Worm (Caenorhabditis elegans): ENCODE measurements around the gene thoc-2.
A peak's percentile ranks its signal among the peaks of the same experiment; 100 is the strongest.

Gene thoc-2

DNA sequence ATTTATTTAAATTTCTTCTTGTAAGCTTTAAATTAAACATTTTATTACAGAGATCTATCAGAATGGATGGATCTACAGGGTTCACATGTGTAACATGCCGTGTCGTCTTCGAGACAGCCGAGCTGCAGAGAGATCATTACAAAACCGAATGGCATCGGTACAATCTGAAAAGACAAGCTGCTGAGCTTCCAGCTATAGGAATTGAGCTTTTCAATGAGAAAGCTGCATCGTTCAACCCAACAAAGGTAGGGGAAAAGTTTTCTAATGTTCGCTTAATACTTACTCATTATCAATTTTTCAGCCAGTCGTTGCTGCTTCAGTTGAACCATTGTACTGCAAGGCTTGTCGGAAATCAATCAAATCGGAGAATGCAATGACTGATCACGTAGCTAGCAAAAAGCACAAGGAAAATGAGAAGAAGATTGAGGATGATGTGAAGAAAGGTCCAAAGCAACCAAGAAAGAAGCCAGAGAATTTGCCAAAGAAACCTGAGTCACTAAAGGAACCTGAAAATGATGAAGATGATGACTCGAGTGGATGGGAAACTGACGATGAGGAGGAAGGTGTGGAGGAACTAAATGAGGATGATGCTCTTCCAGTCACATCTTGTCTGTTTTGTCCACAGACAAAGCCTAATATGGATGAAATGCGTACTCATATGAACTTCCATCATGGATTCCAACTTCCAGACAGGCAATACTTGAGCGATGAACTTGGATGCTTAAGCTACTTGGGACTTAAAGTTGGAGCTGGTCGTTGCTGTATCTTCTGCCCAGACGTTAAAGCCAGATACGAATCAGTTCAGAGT is 13.9 kb downstream of the thoc-2 start, which contains the start of gene znf-622:
Gene znf-622, plus strand, starts transcription at position 51 of the 808 bp plus-strand sequence.
- no peak for TF ChIP-seq efl-1 (optimal IDR thresholded peaks at IDR 0.05)
- TF ChIP-seq efl-1 (GFP tag; optimal IDR thresholded peaks at IDR 0.05 in 1 of 2) = peak in 1 of 2 experiments; percentile 75
- no peak for TF ChIP-seq pag-3 (tag; optimal IDR thresholded peaks at IDR 0.05; ENCODE audit: borderline replicate concordance, insufficient read depth)

DNA sequence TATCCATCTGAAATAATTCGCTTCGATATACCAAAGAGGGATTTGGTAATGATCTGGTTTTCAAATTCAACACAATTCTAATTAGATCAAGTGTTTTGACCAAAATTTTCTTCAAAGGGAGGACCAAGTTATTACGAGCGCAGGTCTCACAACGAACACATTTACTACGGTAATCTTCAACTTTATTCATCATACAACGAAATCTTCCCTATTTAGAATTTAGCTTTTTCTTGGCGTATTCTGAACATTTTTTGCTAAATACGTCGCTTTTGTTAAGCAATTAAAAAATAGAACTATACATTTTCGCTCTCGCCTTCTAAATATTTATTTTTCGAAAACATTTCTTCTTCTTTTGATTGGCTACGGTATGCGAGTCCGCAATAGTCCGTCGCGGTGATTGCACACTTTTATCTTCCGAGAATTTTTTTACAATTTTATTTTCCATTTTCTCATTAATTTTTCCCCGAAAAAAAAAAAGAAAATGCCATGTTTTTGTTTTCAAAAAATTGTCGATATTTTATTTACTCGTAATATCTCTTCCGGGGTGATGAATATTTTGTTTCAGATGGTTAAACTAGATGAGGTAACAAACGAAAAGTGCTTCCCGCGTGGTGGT is 15.3 kb downstream of the thoc-2 start, which contains the start of gene let-716:
Gene let-716, plus strand, starts transcription at position 566 of the 616 bp plus-strand sequence.
- TF ChIP-seq nhr-71 (tag; optimal IDR thresholded peaks at IDR 0.05) (peak; percentile 57), unc-30 (tag; optimal IDR thresholded peaks at IDR 0.05) (no peak), swsn-7 (tag; optimal IDR thresholded peaks at IDR 0.05) (peak; percentile 39), fkh-10 (GFP tag; optimal IDR thresholded peaks at IDR 0.05) (no peak), ces-1 (GFP tag; optimal IDR thresholded peaks at IDR 0.05) (no peak), lin-39 (tag; optimal IDR thresholded peaks at IDR 0.05) (no peak), mdl-1 (tag; optimal IDR thresholded peaks at IDR 0.05) (no peak), hlh-4 (tag; optimal IDR thresholded peaks at IDR 0.05) (no peak), elt-2 (tag; optimal IDR thresholded peaks at IDR 0.05) (no peak), lir-3 (tag; optimal IDR thresholded peaks at IDR 0.05; ENCODE audit: poor library complexity) (no peak), xbp-1 (tag; optimal IDR thresholded peaks at IDR 0.05) (no peak), ceh-90 (tag; optimal IDR thresholded peaks at IDR 0.05) (no peak), efl-1 (optimal IDR thresholded peaks at IDR 0.05) (peak; percentile 37 to 39), efl-1 (GFP tag; optimal IDR thresholded peaks at IDR 0.05 in 1 of 2) (peak; percentile 48 to 95), skn-1 (tag; optimal IDR thresholded peaks at IDR 0.05) (no peak), C04F5.9 (tag; optimal IDR thresholded peaks at IDR 0.05) (no peak), nhr-84 (tag; optimal IDR thresholded peaks at IDR 0.05) (no peak), zag-1 (tag; optimal IDR thresholded peaks at IDR 0.05) (no peak), sox-4 (tag; optimal IDR thresholded peaks at IDR 0.05) (no peak), Y116A8C.19 (tag; optimal IDR thresholded peaks at IDR 0.05; ENCODE audit: borderline replicate concordance) (no peak), ztf-4 (tag; optimal IDR thresholded peaks at IDR 0.05) (no peak), efl-3 (GFP tag; optimal IDR thresholded peaks at IDR 0.05) (no peak), unc-130 (tag; optimal IDR thresholded peaks at IDR 0.05) (no peak), nhr-47 (tag; optimal IDR thresholded peaks at IDR 0.05) (peak; percentile 33), tlp-1 (tag; optimal IDR thresholded peaks at IDR 0.05) (no peak), mab-9 (GFP tag; IDR thresholded peaks at IDR 0.05) (no peak), ets-5 (GFP tag; IDR thresholded peaks at IDR 0.05) (no peak), tbx-2 (tag; optimal IDR thresholded peaks at IDR 0.05) (no peak), vab-15 (tag; optimal IDR thresholded peaks at IDR 0.05) (no peak), pqm-1 (tag; optimal IDR thresholded peaks at IDR 0.05) (no peak), nhr-237 (tag; optimal IDR thresholded peaks at IDR 0.05) (no peak), nhr-76 (tag; optimal IDR thresholded peaks at IDR 0.05) (no peak), dpl-1 (GFP tag; optimal IDR thresholded peaks at IDR 0.05) (peak; percentile 17 to 61 (median 44)), nhr-19 (GFP tag; conservative IDR thresholded peaks at IDR 0.05) (no peak), jun-1 (tag; optimal IDR thresholded peaks at IDR 0.05) (no peak), F16B12.6 (tag; optimal IDR thresholded peaks at IDR 0.05) (peak; percentile 89), snpc-4 (tag; optimal IDR thresholded peaks at IDR 0.05) (no peak), nhr-77 (tag; optimal IDR thresholded peaks at IDR 0.05) (no peak), mep-1 (tag; optimal IDR thresholded peaks at IDR 0.05) (no peak), ceh-82 (tag; optimal IDR thresholded peaks at IDR 0.05) (peak in 1 of 3 experiments; percentile 18), nhr-20 (tag; optimal IDR thresholded peaks at IDR 0.05) (peak; percentile 26), nhr-90 (tag; optimal IDR thresholded peaks at IDR 0.05; ENCODE audit: poor library complexity) (no peak), egl-13 (tag; optimal IDR thresholded peaks at IDR 0.05) (no peak), alr-1 (tag; optimal IDR thresholded peaks at IDR 0.05; ENCODE audit: borderline replicate concordance) (no peak), irx-1 (tag; optimal IDR thresholded peaks at IDR 0.05) (no peak), sptf-1 (tag; optimal IDR thresholded peaks at IDR 0.05) (no peak), hlh-17 (GFP tag; optimal IDR thresholded peaks at IDR 0.05; ENCODE audit: borderline replicate concordance) (no peak), ama-1 (optimal IDR thresholded peaks at IDR 0.05) (no peak)
